Worm (Caenorhabditis elegans): Measurements from ENCODE around the gene laat-1.
A peak's percentile ranks its signal among the peaks of the same experiment; 100 is the strongest.

The laat-1 gene

DNA sequence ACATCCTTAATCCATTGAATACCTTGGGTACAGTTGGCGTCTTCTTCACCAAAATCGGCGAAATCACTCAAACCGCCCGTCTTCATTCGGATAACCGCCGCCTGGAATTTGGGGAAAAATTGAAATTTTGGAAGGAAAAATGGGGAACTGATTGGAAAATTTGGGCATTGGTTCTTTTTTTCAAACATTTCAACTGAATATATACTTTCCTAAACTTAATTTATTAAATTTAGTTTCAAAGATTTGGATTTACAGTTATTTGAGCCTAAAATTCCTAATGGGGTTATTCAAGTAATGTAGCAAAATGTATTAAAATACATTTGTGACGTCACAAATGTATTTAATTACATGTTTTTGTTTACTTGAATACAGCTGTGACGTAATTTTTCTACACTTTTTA is at the start of gene laat-1:
Gene laat-1, minus strand, starts transcription at position 101 of the 400 bp plus-strand sequence.
- TF ChIP-seq sptf-1 (tag; optimal IDR thresholded peaks at IDR 0.05), result no peak
- no peak for TF ChIP-seq hlh-4 (tag; optimal IDR thresholded peaks at IDR 0.05)
- TF ChIP-seq snpc-4 (tag; optimal IDR thresholded peaks at IDR 0.05), result no peak
- no peak for TF ChIP-seq mep-1 (tag; optimal IDR thresholded peaks at IDR 0.05)
- no peak for TF ChIP-seq hlh-17 (GFP tag; optimal IDR thresholded peaks at IDR 0.05; ENCODE audit: borderline replicate concordance)
- no peak for TF ChIP-seq tlp-1 (tag; optimal IDR thresholded peaks at IDR 0.05)
- TF ChIP-seq ceh-63 (GFP tag; optimal IDR thresholded peaks at IDR 0.05), result no peak
- TF ChIP-seq efl-1 (optimal IDR thresholded peaks at IDR 0.05), result no peak
- TF ChIP-seq efl-1 (GFP tag; optimal IDR thresholded peaks at IDR 0.05 in 1 of 2), result no peak
- no peak for TF ChIP-seq nhr-77 (tag; optimal IDR thresholded peaks at IDR 0.05)
- no peak for TF ChIP-seq snu-23 (GFP tag; optimal IDR thresholded peaks at IDR 0.05)

- no peak for TF ChIP-seq nhr-20 (tag; optimal IDR thresholded peaks at IDR 0.05)
- no peak for TF ChIP-seq nhr-77 (tag; optimal IDR thresholded peaks at IDR 0.05)
- no peak for TF ChIP-seq grh-1 (GFP tag; IDR thresholded peaks at IDR 0.05)
- TF ChIP-seq pag-3 (tag; optimal IDR thresholded peaks at IDR 0.05; ENCODE audit: borderline replicate concordance, insufficient read depth), result no peak
- TF ChIP-seq nhr-90 (tag; optimal IDR thresholded peaks at IDR 0.05; ENCODE audit: poor library complexity), result no peak
- TF ChIP-seq ama-1 (optimal IDR thresholded peaks at IDR 0.05), result no peak
- no peak for TF ChIP-seq alr-1 (tag; optimal IDR thresholded peaks at IDR 0.05; ENCODE audit: borderline replicate concordance)
- no peak for TF ChIP-seq rnt-1 (tag; optimal IDR thresholded peaks at IDR 0.05)
- no peak for TF ChIP-seq nhr-237 (tag; optimal IDR thresholded peaks at IDR 0.05)
- no peak for TF ChIP-seq lin-39 (tag; optimal IDR thresholded peaks at IDR 0.05)
- TF ChIP-seq ceh-90 (tag; optimal IDR thresholded peaks at IDR 0.05), result no peak
- no peak for TF ChIP-seq ces-1 (GFP tag; optimal IDR thresholded peaks at IDR 0.05)
- TF ChIP-seq ztf-4 (tag; optimal IDR thresholded peaks at IDR 0.05), result no peak
- TF ChIP-seq sup-37 (GFP tag; optimal IDR thresholded peaks at IDR 0.05), result no peak
- TF ChIP-seq pqm-1 (tag; optimal IDR thresholded peaks at IDR 0.05), result no peak
- TF ChIP-seq nhr-85 (tag), result no peak
These were observed 48.8 kb upstream of the laat-1 start, which contains the start of gene misc-1 for ce11 chrII:286551-286724. Gene misc-1, plus strand, starts transcription at chrII:286625.

- TF ChIP-seq unc-130 (tag; optimal IDR thresholded peaks at IDR 0.05) (peak; percentile 95), hlh-4 (tag; optimal IDR thresholded peaks at IDR 0.05) (no peak), hlh-17 (GFP tag; optimal IDR thresholded peaks at IDR 0.05; ENCODE audit: borderline replicate concordance) (no peak), lin-35 (GFP tag; optimal IDR thresholded peaks at IDR 0.05) (peak; percentile 95 to 97), elt-3 (tag; optimal IDR thresholded peaks at IDR 0.05) (peak in 2 of 6 experiments; percentile 68 to 92), nhr-28 (tag; optimal IDR thresholded peaks at IDR 0.05) (no peak), rnt-1 (tag; optimal IDR thresholded peaks at IDR 0.05) (peak; percentile 89), nhr-237 (tag; optimal IDR thresholded peaks at IDR 0.05) (peak; percentile 53), nhr-12 (tag; optimal IDR thresholded peaks at IDR 0.05) (no peak), pag-3 (tag; optimal IDR thresholded peaks at IDR 0.05; ENCODE audit: borderline replicate concordance, insufficient read depth) (no peak), egl-13 (tag; optimal IDR thresholded peaks at IDR 0.05) (peak; percentile 81), sox-4 (tag; optimal IDR thresholded peaks at IDR 0.05) (peak; percentile 62), zip-4 (GFP tag; optimal IDR thresholded peaks at IDR 0.05) (peak; percentile 55), F16B12.6 (tag; optimal IDR thresholded peaks at IDR 0.05) (peak; percentile 64), blmp-1 (tag; optimal IDR thresholded peaks at IDR 0.05) (peak; percentile 77), mdl-1 (tag; optimal IDR thresholded peaks at IDR 0.05) (peak in 1 of 2 experiments; percentile 72), fkh-10 (GFP tag; optimal IDR thresholded peaks at IDR 0.05) (no peak), unc-62 (GFP tag; optimal IDR thresholded peaks at IDR 0.05) (no peak), tbx-2 (tag; optimal IDR thresholded peaks at IDR 0.05) (peak; percentile 87), nhr-76 (tag; optimal IDR thresholded peaks at IDR 0.05) (no peak), mep-1 (tag; optimal IDR thresholded peaks at IDR 0.05) (peak; percentile 99), pax-3 (tag; optimal IDR thresholded peaks at IDR 0.05) (peak; percentile 63), ceh-90 (tag; optimal IDR thresholded peaks at IDR 0.05) (peak; percentile 43), nhr-47 (tag; optimal IDR thresholded peaks at IDR 0.05) (peak; percentile 92), nhr-90 (tag; optimal IDR thresholded peaks at IDR 0.05; ENCODE audit: poor library complexity) (peak; percentile 86), unc-98 (GFP tag; IDR thresholded peaks at IDR 0.05) (no peak), nhr-71 (tag; optimal IDR thresholded peaks at IDR 0.05) (peak; percentile 91), swsn-7 (tag; optimal IDR thresholded peaks at IDR 0.05) (peak; percentile 89), nhr-77 (tag; optimal IDR thresholded peaks at IDR 0.05) (peak; percentile 38), fkh-4 (tag; optimal IDR thresholded peaks at IDR 0.05; ENCODE audit: borderline replicate concordance) (no peak), dpl-1 (GFP tag; optimal IDR thresholded peaks at IDR 0.05) (peak; percentile 97 to 98 (median 97))
These were observed 48.3 kb upstream of the laat-1 start, which contains the start of gene B0432.10 for ce11 chrII:285627-286550. Gene B0432.10, minus strand, starts transcription at chrII:286275.

Measured in whole organism, L1 larva.